Fruit fly (Drosophila melanogaster) whole organism, embryonic: Measurements from ENCODE around the gene CG42792.
A peak's percentile ranks its signal among the peaks of the same experiment; 100 is the strongest.

Experiments
- ATbp ChIP-seq: fragments of 200-800 bp; sonication (Bioruptor generic); optimal IDR thresholded peaks from 2 replicates; lab custom pipeline; 2017; ENCODE audit warnings: missing biosample characterization, mild to moderate bottlenecking, missing genetic modification characterization, missing genetic modification reagents
- Blimp-1 ChIP-seq: fragments of 200-800 bp; sonication (Bioruptor generic); optimal IDR thresholded peaks from 3 replicates; lab custom pipeline; 2018; ENCODE audit warnings: missing biosample characterization, missing genetic modification characterization, mild to moderate bottlenecking, moderate library complexity, missing genetic modification reagents
- CG11456 ChIP-seq: fragments of 200-800 bp; sonication (Bioruptor generic); IDR thresholded peaks from 3 replicates; pipeline ENCODE4 v1.3.6; 2022; ENCODE audit warnings: missing biosample characterization, missing genetic modification characterization
- CG13424 ChIP-seq: fragments of 200-800 bp; sonication (Bioruptor generic); optimal IDR thresholded peaks from 2 replicates; lab custom pipeline; 2019; ENCODE audit warnings: missing biosample characterization, mild to moderate bottlenecking, missing genetic modification characterization, moderate library complexity
- CG17359 ChIP-seq: fragments of 200-800 bp; sonication (Bioruptor generic); optimal IDR thresholded peaks from 3 replicates; lab custom pipeline; 2018; ENCODE audit warnings: missing biosample characterization, mild to moderate bottlenecking, missing genetic modification characterization, moderate library complexity
- CG17568 ChIP-seq: fragments of 200-800 bp; sonication (Bioruptor generic); optimal IDR thresholded peaks from 2 replicates; lab custom pipeline; 2018; ENCODE audit warnings: missing biosample characterization, mild to moderate bottlenecking, missing genetic modification characterization, moderate library complexity
- CG17829 ChIP-seq: fragments of 200-800 bp; optimal IDR thresholded peaks from 2 replicates; lab custom pipeline; 2019; ENCODE audit warnings: missing biosample characterization, mild to moderate bottlenecking, missing genetic modification characterization, moderate library complexity
- CG17912 ChIP-seq: fragments of 200-800 bp; sonication (Bioruptor generic); optimal IDR thresholded peaks from 2 replicates; lab custom pipeline; 2018; ENCODE audit warnings: missing biosample characterization, mild to moderate bottlenecking, missing genetic modification characterization
- CG18619 ChIP-seq: fragments of 200-800 bp; sonication (Bioruptor generic); optimal IDR thresholded peaks from 3 replicates; lab custom pipeline; 2017; ENCODE audit warnings: missing biosample characterization, mild to moderate bottlenecking, missing genetic modification characterization
- CG30020 ChIP-seq: fragments of 200-800 bp; optimal IDR thresholded peaks from 2 replicates; lab custom pipeline; 2019; ENCODE audit warnings: missing biosample characterization, mild to moderate bottlenecking, missing genetic modification characterization, moderate library complexity
- CG32532 ChIP-seq: fragments of 200-800 bp; sonication (Bioruptor generic); IDR thresholded peaks from 2 replicates; pipeline ENCODE4 v1.3.6; 2022; ENCODE audit warnings: missing biosample characterization, missing genetic modification characterization
- CG3281 ChIP-seq: fragments of 200-800 bp; sonication (Bioruptor generic); optimal IDR thresholded peaks from 3 replicates; lab custom pipeline; 2017; ENCODE audit warnings: missing biosample characterization, mild to moderate bottlenecking, missing genetic modification characterization
- CG33557 ChIP-seq: fragments of 200-800 bp; sonication (Bioruptor generic); optimal IDR thresholded peaks from 2 replicates; lab custom pipeline; 2019; ENCODE audit warnings: missing biosample characterization, mild to moderate bottlenecking, missing genetic modification characterization, moderate library complexity
- CG4328 ChIP-seq: fragments of 200-800 bp; sonication (Bioruptor generic); optimal IDR thresholded peaks from 3 replicates; lab custom pipeline; 2017; ENCODE audit warnings: missing biosample characterization, missing genetic modification reagents, missing genetic modification characterization
- CG4424 ChIP-seq: fragments of 200-800 bp; sonication (Bioruptor generic); optimal IDR thresholded peaks from 3 replicates; lab custom pipeline; 2016; ENCODE audit warnings: missing biosample characterization, missing genetic modification characterization
- CG7556 ChIP-seq: fragments of 200-800 bp; sonication (Bioruptor generic); optimal IDR thresholded peaks from 2 replicates; lab custom pipeline; 2017; ENCODE audit warnings: missing biosample characterization, mild to moderate bottlenecking, missing genetic modification characterization
- CG7786 ChIP-seq: fragments of 200-800 bp; sonication (Bioruptor generic); optimal IDR thresholded peaks from 2 replicates; lab custom pipeline; 2016; ENCODE audit warnings: missing biosample characterization, missing genetic modification characterization
- CG8290 ChIP-seq, 3 experiments: fragments of 200-800 bp; sonication (Bioruptor generic); optimal IDR thresholded peaks; 2 replicates each; lab custom pipeline; 2016 to 2019; ENCODE audit warnings: missing biosample characterization in 3 of 3, missing genetic modification characterization in 3 of 3, mild to moderate bottlenecking in 2 of 3, moderate library complexity in 1 of 3
- CG9817 ChIP-seq: fragments of 200-800 bp; sonication (Bioruptor generic); optimal IDR thresholded peaks from 2 replicates; lab custom pipeline; 2018; ENCODE audit warnings: missing biosample characterization, mild to moderate bottlenecking, missing genetic modification characterization, moderate library complexity
- CTCF ChIP-seq: fragments of 200-800 bp; sonication (Bioruptor generic); optimal IDR thresholded peaks from 2 replicates; lab custom pipeline; 2017; ENCODE audit warnings: missing biosample characterization, mild to moderate bottlenecking, missing genetic modification characterization, moderate library complexity
- Deaf1 ChIP-seq: fragments of 200-800 bp; optimal IDR thresholded peaks from 3 replicates; lab custom pipeline; 2019; ENCODE audit warnings: missing biosample characterization, mild to moderate bottlenecking, missing genetic modification characterization, moderate library complexity
- Dref ChIP-seq: fragments of 200-800 bp; sonication (Bioruptor generic); IDR thresholded peaks from 2 replicates; pipeline ENCODE4 v1.3.6; 2022; ENCODE audit warnings: missing biosample characterization, missing genetic modification characterization
- HLH4C ChIP-seq: fragments of 200-800 bp; sonication (Bioruptor generic); IDR thresholded peaks from 3 replicates; pipeline ENCODE4 v1.3.6; 2022; ENCODE audit warnings: missing biosample characterization, missing genetic modification characterization; ENCODE audit not compliant: partially characterized antibody
- HmgD ChIP-seq: fragments of 200-800 bp; sonication (Bioruptor generic); optimal IDR thresholded peaks from 3 replicates; lab custom pipeline; 2016; ENCODE audit warnings: missing biosample characterization, missing genetic modification characterization
- Jarid2 ChIP-seq: fragments of 200-800 bp; sonication (Bioruptor generic); optimal IDR thresholded peaks from 3 replicates; lab custom pipeline; 2017; ENCODE audit warnings: mild to moderate bottlenecking, missing biosample characterization, missing genetic modification reagents, missing genetic modification characterization
- Lhr ChIP-seq: fragments of 200-800 bp; sonication (Bioruptor generic); optimal IDR thresholded peaks from 3 replicates; lab custom pipeline; 2017; ENCODE audit warnings: mild to moderate bottlenecking, missing biosample characterization, missing genetic modification reagents, missing genetic modification characterization
- Meics ChIP-seq: fragments of 200-800 bp; sonication (Bioruptor generic); optimal IDR thresholded peaks from 2 replicates; lab custom pipeline; 2017; ENCODE audit warnings: missing biosample characterization, mild to moderate bottlenecking, missing genetic modification characterization
- NFAT ChIP-seq: fragments of 200-800 bp; sonication (Bioruptor generic); IDR thresholded peaks from 2 replicates; pipeline ENCODE4 v1.3.6; 2022; ENCODE audit warnings: missing biosample characterization, missing genetic modification characterization
- Opbp ChIP-seq: fragments of 200-800 bp; sonication (Bioruptor generic); IDR thresholded peaks from 3 replicates; pipeline ENCODE4 v1.3.6; 2022; ENCODE audit warnings: missing biosample characterization, missing genetic modification characterization; ENCODE audit not compliant: partially characterized antibody
- Pdp1 ChIP-seq, 2 experiments: fragments of 200-800 bp; sonication (Bioruptor generic); optimal IDR thresholded peaks; 3 replicates each; lab custom pipeline; 2016; ENCODE audit warnings: missing biosample characterization in 2 of 2, missing genetic modification characterization in 2 of 2, mild to moderate bottlenecking in 1 of 2, moderate library complexity in 1 of 2
- Sin3A ChIP-seq: fragments of >200 bp; optimal IDR thresholded peaks from 2 replicates; lab custom pipeline; 2018
- Spps ChIP-seq: fragments of 200-800 bp; sonication (Bioruptor generic); optimal IDR thresholded peaks from 2 replicates; lab custom pipeline; 2018; ENCODE audit warnings: missing biosample characterization, mild to moderate bottlenecking, missing genetic modification characterization
- Trl ChIP-seq, 3 experiments: fragments of >200 bp in 2 of 3; fragments of 200-800 bp in 1 of 3; sonication (Bioruptor generic) in 1 of 3; optimal IDR thresholded peaks; 2 replicates in 1 of 3; 3 replicates in 2 of 3; lab custom pipeline; 2016 to 2017; ENCODE audit warnings: missing biosample characterization in 1 of 3, missing genetic modification characterization in 1 of 3
- Xbp1 ChIP-seq: fragments of 200-800 bp; sonication (Bioruptor generic); optimal IDR thresholded peaks from 3 replicates; lab custom pipeline; 2016; ENCODE audit warnings: missing biosample characterization, mild to moderate bottlenecking, missing genetic modification characterization
- caup ChIP-seq: fragments of 200-800 bp; sonication (Bioruptor generic); optimal IDR thresholded peaks from 3 replicates; lab custom pipeline; 2017; ENCODE audit warnings: missing biosample characterization, mild to moderate bottlenecking, missing genetic modification characterization, moderate library complexity; ENCODE audit not compliant: severe bottlenecking
- chif ChIP-seq, 2 experiments: fragments of 200-800 bp; sonication (Bioruptor generic); optimal IDR thresholded peaks; 3 replicates each; lab custom pipeline; 2016; ENCODE audit warnings: missing biosample characterization in 2 of 2, missing genetic modification characterization in 2 of 2
- ewg ChIP-seq: fragments of 200-800 bp; sonication (Bioruptor generic); optimal IDR thresholded peaks from 3 replicates; lab custom pipeline; 2017; ENCODE audit warnings: mild to moderate bottlenecking, missing biosample characterization, missing genetic modification reagents, missing genetic modification characterization
- lov ChIP-seq, 2 experiments: fragments of 200-800 bp in 1 of 2; fragments of >200 bp in 1 of 2; sonication (Bioruptor generic) in 1 of 2; IDR thresholded peaks in 1 of 2; optimal IDR thresholded peaks in 1 of 2; 2 replicates in 1 of 2; 3 replicates in 1 of 2; pipeline versions ENCODE4 v1.3.6 to Lab custom; 2017 to 2022; ENCODE audit warnings: missing biosample characterization in 1 of 2, missing genetic modification characterization in 1 of 2
- odd ChIP-seq: fragments of 200-800 bp; sonication (Bioruptor generic); optimal IDR thresholded peaks from 2 replicates; lab custom pipeline; 2017; ENCODE audit warnings: missing biosample characterization, mild to moderate bottlenecking, missing genetic modification characterization
- pan ChIP-seq, 4 experiments: fragments of >200 bp in 3 of 4; fragments of 200-800 bp in 1 of 4; sonication (Bioruptor generic) in 1 of 4; optimal IDR thresholded peaks in 3 of 4; IDR thresholded peaks in 1 of 4; 2 replicates each; pipeline versions ENCODE4 v1.3.6 to Lab custom; 2017 to 2022; ENCODE audit warnings: missing biosample characterization in 2 of 4, missing genetic modification characterization in 2 of 4, mixed read lengths in 1 of 4
- ranshi ChIP-seq: fragments of 200-800 bp; sonication (Bioruptor generic); IDR thresholded peaks from 2 replicates; pipeline ENCODE4 v1.3.6; 2022; ENCODE audit warnings: missing biosample characterization, missing genetic modification characterization
- row ChIP-seq: fragments of 200-800 bp; sonication (Bioruptor generic); IDR thresholded peaks from 3 replicates; pipeline ENCODE4 v1.3.6; 2022; ENCODE audit warnings: missing biosample characterization, missing genetic modification characterization
- run ChIP-seq: fragments of 200-800 bp; sonication (Bioruptor generic); optimal IDR thresholded peaks from 3 replicates; lab custom pipeline; 2018; ENCODE audit warnings: missing biosample characterization, mild to moderate bottlenecking, missing genetic modification characterization
- sd ChIP-seq: fragments of 200-800 bp; sonication (Bioruptor generic); optimal IDR thresholded peaks from 3 replicates; lab custom pipeline; 2018; ENCODE audit warnings: missing biosample characterization, mild to moderate bottlenecking, missing genetic modification characterization, moderate library complexity
- slp2 ChIP-seq: fragments of 200-800 bp; sonication (Bioruptor generic); optimal IDR thresholded peaks from 2 replicates; lab custom pipeline; 2016; ENCODE audit warnings: missing biosample characterization, missing genetic modification characterization
- sqz ChIP-seq: fragments of 200-800 bp; sonication (Bioruptor generic); optimal IDR thresholded peaks from 3 replicates; lab custom pipeline; 2018; ENCODE audit warnings: missing biosample characterization, mild to moderate bottlenecking, missing genetic modification characterization

The CG42792 gene

DNA sequence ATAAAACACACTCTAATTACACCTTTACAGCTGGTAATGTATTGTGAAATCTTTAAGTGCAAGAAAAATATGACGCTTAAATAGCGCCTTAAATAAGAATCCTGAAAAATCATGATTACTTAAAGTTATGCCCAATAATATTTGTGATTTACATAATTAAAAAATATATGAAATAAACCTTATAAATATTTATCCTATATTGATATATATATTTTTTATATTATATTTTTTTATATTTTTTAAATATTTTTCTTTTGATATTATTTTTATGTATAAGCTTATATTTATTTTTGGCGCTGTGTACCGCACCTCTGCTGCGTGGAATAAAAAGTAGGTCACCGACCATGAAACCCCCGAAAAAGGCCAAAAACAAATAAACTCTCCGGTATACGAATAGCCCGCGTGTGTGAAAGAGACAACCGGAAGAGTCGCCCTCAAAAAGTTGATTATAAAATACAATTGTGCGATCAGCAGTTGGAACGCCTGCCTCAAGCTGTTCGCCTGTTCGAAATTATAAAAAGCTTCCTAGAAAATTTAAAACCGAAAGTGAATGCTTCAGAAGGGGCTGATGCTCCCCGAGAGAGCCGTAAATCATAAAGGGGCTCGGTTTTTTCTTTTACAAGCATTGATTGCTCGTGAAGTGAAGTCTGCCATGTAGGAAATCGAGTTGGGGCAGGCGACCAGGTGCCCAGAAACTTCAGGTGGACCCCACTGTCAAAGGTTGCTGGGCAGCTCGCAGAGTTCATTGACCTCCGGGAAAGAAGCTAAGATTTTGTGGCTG is 43.4 kb upstream of the CG42792 start (continued):
- TF ChIP-seq Spps (tag; lab: Kevin White, UChicago) (peak; percentile 20), lov (optimal IDR thresholded peaks at IDR 0.05; lab: Kevin White, UChicago) (no peak), lov (GFP tag; IDR thresholded peaks at IDR 0.05; lab: Robert Waterston, UW) (0 out of 3 replicates have a peak, but pooled peaks have one; percentile 68), Opbp (GFP tag; lab: Robert Waterston, UW) (no peak), caup (GFP tag; lab: Kevin White, UChicago) (peak; percentile 42), CG18619 (GFP tag; lab: Kevin White, UChicago) (peak; percentile 48), CG9817 (peak; percentile 34), Pdp1 (GFP tag; optimal IDR thresholded peaks at IDR 0.05; lab: Kevin White, UChicago) (peak in 1 of 2 experiments; percentile 93), CG32532 (peak; percentile 25; the same call in 1 of the 2 replicates), CG4328 (GFP tag; lab: Kevin White, UChicago) (peak; percentile 4), ranshi (no peak), HmgD (GFP tag; lab: Kevin White, UChicago) (peak; percentile 50), CG8290 (GFP tag; optimal IDR thresholded peaks at IDR 0.05; lab: Kevin White, UChicago) (no peak), CG8290 (tag; optimal IDR thresholded peaks at IDR 0.05; lab: Kevin White, UChicago) (peak in 1 of 2 experiments; percentile 10), CG7556 (GFP tag; lab: Kevin White, UChicago) (peak; percentile 70), CG3281 (GFP tag; lab: Kevin White, UChicago) (no peak), CG17359 (tag; lab: Kevin White, UChicago) (peak; percentile 71), Xbp1 (GFP tag; lab: Kevin White, UChicago) (peak; percentile 1), Jarid2 (GFP tag; lab: Kevin White, UChicago) (no peak), sqz (GFP tag; lab: Kevin White, UChicago) (peak; percentile 63), CG17912 (GFP tag; lab: Kevin White, UChicago) (peak; percentile 19), Meics (GFP tag; lab: Kevin White, UChicago) (peak; percentile 69), ewg (GFP tag; lab: Kevin White, UChicago) (peak; percentile 7), CG13424 (tag; lab: Kevin White, UChicago) (peak; percentile 77), Trl (optimal IDR thresholded peaks at IDR 0.05; lab: Kevin White, UChicago) (no peak), Trl (GFP tag; optimal IDR thresholded peaks at IDR 0.05; lab: Kevin White, UChicago) (no peak), Blimp-1 (GFP tag; lab: Kevin White, UChicago) (peak; percentile 100), Sin3A (no peak), odd (peak; percentile 20), CTCF (GFP tag; lab: Kevin White, UChicago) (no peak), Deaf1 (tag; lab: Kevin White, UChicago) (peak; percentile 71), ATbp (GFP tag; lab: Kevin White, UChicago) (peak; percentile 33), row (peak; percentile 39; the same call in 2 of the 3 replicates), CG17568 (peak; percentile 42), pan (optimal IDR thresholded peaks at IDR 0.05; lab: Kevin White, UChicago) (no peak), pan (GFP tag; optimal IDR thresholded peaks at IDR 0.05 in 1 of 2, IDR thresholded peaks at IDR 0.05 in 1 of 2) (peak in 1 of 2 experiments; percentile 62), CG17829 (peak; percentile 71), Lhr (GFP tag; lab: Kevin White, UChicago) (peak; percentile 58), HLH4C (GFP tag; lab: Robert Waterston, UW) (peak; percentile 36; the same call in 2 of the 3 replicates), NFAT (no peak), run (peak; percentile 47), CG11456 (GFP tag; lab: Robert Waterston, UW) (no peak), slp2 (no peak), chif (GFP tag; optimal IDR thresholded peaks at IDR 0.05; lab: Kevin White, UChicago) (no peak), Dref (GFP tag; lab: Robert Waterston, UW) (no peak), CG7786 (GFP tag; lab: Kevin White, UChicago) (no peak), CG33557 (GFP tag; lab: Kevin White, UChicago) (peak; percentile 68), CG30020 (tag; lab: Kevin White, UChicago) (peak; percentile 24), sd (tag; lab: Kevin White, UChicago) (peak; percentile 91), CG4424 (GFP tag; lab: Kevin White, UChicago) (peak; percentile 15)
